Worm (Caenorhabditis elegans): ENCODE measurements around the gene srbc-8.

ce11 chrV:7527153-7527552 lies 42.3 kb upstream of the srbc-8 start, which contains the start of gene C54F6.17:
- TF ChIP-seq klf-2 (GFP tag; conservative IDR thresholded peaks at IDR 0.05) (no peak), ref-1 (GFP tag; conservative IDR thresholded peaks at IDR 0.05) (no peak), ztf-29 (GFP tag; IDR thresholded peaks at IDR 0.05) (no peak)
